Fruit fly (Drosophila melanogaster): ENCODE results near the gene Rbcn-3A.

DNA sequence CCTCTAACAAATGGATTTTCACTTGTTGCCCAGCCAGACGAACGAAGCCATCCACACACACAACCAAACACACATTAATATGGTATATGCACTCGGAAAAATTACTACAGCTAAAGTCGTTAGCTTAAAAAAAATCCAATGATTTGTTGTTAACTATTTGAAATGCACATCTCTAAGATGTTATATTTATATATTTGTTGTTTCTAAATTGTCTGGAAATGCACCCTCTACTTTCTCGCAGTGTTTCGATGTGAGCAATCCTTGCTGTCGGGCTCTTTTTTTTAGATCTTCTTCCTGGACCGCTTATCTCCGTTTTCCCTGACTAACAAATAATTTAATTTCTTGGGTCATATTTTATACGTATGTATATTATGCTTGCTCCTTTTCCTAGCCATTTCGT lies 50.2 kb downstream of the Rbcn-3A start:
- TF ChIP-seq psq (optimal IDR thresholded peaks at IDR 0.05) (no peak), CG8478 (optimal IDR thresholded peaks at IDR 0.05) (no peak), usp (GFP tag; optimal IDR thresholded peaks at IDR 0.05) (no peak), EcR (GFP tag; optimal IDR thresholded peaks at IDR 0.05) (no peak), pan (optimal IDR thresholded peaks at IDR 0.05) (no peak)
